Fruit fly (Drosophila melanogaster): ENCODE measurements around the gene Tat.

The Tat gene

dm6 chrX:14218045-14218483 lies 43.0 kb upstream of the Tat start (continued):
- TF ChIP-seq Bgb (GFP tag; IDR thresholded peaks at IDR 0.05; ENCODE audit: partially characterized antibody) (no peak), wor (GFP tag; IDR thresholded peaks at IDR 0.05) (peak; percentile 74), CG12391 (tag; optimal IDR thresholded peaks at IDR 0.05) (peak; percentile 91), ara (GFP tag; IDR thresholded peaks at IDR 0.05) (peak; percentile 82), CG14710 (tag; optimal IDR thresholded peaks at IDR 0.05) (peak; percentile 87), ap (GFP tag; IDR thresholded peaks at IDR 0.05) (peak; percentile 66), sob (GFP tag; IDR thresholded peaks at IDR 0.05) (peak; percentile 88), CG12744 (GFP tag; optimal IDR thresholded peaks at IDR 0.05) (peak; percentile 66), CG34422 (GFP tag; IDR thresholded peaks at IDR 0.05) (peak; percentile 88), Dref (GFP tag; IDR thresholded peaks at IDR 0.05) (no peak), trh (GFP tag; optimal IDR thresholded peaks at IDR 0.05) (peak; percentile 85), jigr1 (GFP tag; IDR thresholded peaks at IDR 0.05) (0 out of 3 replicates have a peak, but pooled peaks have one; percentile 44), CG9727 (GFP tag; optimal IDR thresholded peaks at IDR 0.05) (peak; percentile 91), Sin3A (optimal IDR thresholded peaks at IDR 0.05) (no peak), Lhr (GFP tag; optimal IDR thresholded peaks at IDR 0.05) (peak; percentile 69), usp (GFP tag; optimal IDR thresholded peaks at IDR 0.05) (no peak), NK7.1 (GFP tag; optimal IDR thresholded peaks at IDR 0.05) (peak; percentile 15), D19B (GFP tag; optimal IDR thresholded peaks at IDR 0.05) (peak; percentile 74), Dp (GFP tag; optimal IDR thresholded peaks at IDR 0.05) (no peak), ci (GFP tag; IDR thresholded peaks at IDR 0.05) (peak; percentile 88), sug (tag; optimal IDR thresholded peaks at IDR 0.05) (peak; percentile 55), CG10267 (tag; optimal IDR thresholded peaks at IDR 0.05) (peak; percentile 85), Mad (GFP tag; optimal IDR thresholded peaks at IDR 0.05) (peak; percentile 28), salm (tag; optimal IDR thresholded peaks at IDR 0.05) (peak; percentile 86), Ada2b (GFP tag; IDR thresholded peaks at IDR 0.05) (peak; percentile 93), CTCF (GFP tag; optimal IDR thresholded peaks at IDR 0.05) (peak; percentile 39), CG12236 (GFP tag; optimal IDR thresholded peaks at IDR 0.05) (peak; percentile 27), Xbp1 (GFP tag; optimal IDR thresholded peaks at IDR 0.05) (peak; percentile 88), mirr (GFP tag; optimal IDR thresholded peaks at IDR 0.05) (no peak), CG1832 (GFP tag; optimal IDR thresholded peaks at IDR 0.05) (no peak), fd64A (GFP tag; optimal IDR thresholded peaks at IDR 0.05) (no peak), fru (optimal IDR thresholded peaks at IDR 0.05) (no peak), shn (GFP tag; optimal IDR thresholded peaks at IDR 0.05) (no peak), CG17802 (tag; optimal IDR thresholded peaks at IDR 0.05) (peak; percentile 56), ttk (GFP tag; IDR thresholded peaks at IDR 0.05) (peak; percentile 77), lmd (GFP tag; IDR thresholded peaks at IDR 0.05) (peak; percentile 91), CG2889 (GFP tag; IDR thresholded peaks at IDR 0.05) (peak; percentile 80), CG17385 (GFP tag; optimal IDR thresholded peaks at IDR 0.05) (peak; percentile 84), HLH54F (GFP tag; optimal IDR thresholded peaks at IDR 0.05) (peak; percentile 65), zfh1 (GFP tag; IDR thresholded peaks at IDR 0.05) (peak; percentile 90), Hr78 (GFP tag; optimal IDR thresholded peaks at IDR 0.05) (peak in 1 of 2 experiments; percentile 53), fd3F (GFP tag; optimal IDR thresholded peaks at IDR 0.05) (peak; percentile 81), Ets65A (GFP tag) (peak; percentile 88), CoRest (tag; optimal IDR thresholded peaks at IDR 0.05) (peak; percentile 90), B-H1 (GFP tag; IDR thresholded peaks at IDR 0.05) (peak; percentile 85), HHEX (GFP tag; optimal IDR thresholded peaks at IDR 0.05) (peak; percentile 81), CG13624 (GFP tag; optimal IDR thresholded peaks at IDR 0.05) (peak; percentile 44), CG42726 (GFP tag; IDR thresholded peaks at IDR 0.05; ENCODE audit: partially characterized antibody) (no peak), scrt (GFP tag; optimal IDR thresholded peaks at IDR 0.05) (peak; percentile 74), CG6854 (GFP tag; optimal IDR thresholded peaks at IDR 0.05) (peak; percentile 80), CG15696 (tag; optimal IDR thresholded peaks at IDR 0.05) (peak; percentile 75), cato (GFP tag; optimal IDR thresholded peaks at IDR 0.05; ENCODE audit: borderline replicate concordance) (peak; percentile 55)

Measured in whole organism, embryonic.